Worm (Caenorhabditis elegans): ENCODE results near the gene lin-46.

Gene lin-46

ce11 chrV:12964076-12964475, 4.6 kb upstream of the lin-46 start, which contains the start of gene srd-35:
Gene srd-35, plus strand, starts transcription at chrV:12964376.
- peak; percentile 23 for TF ChIP-seq ceh-8 (GFP tag; optimal IDR thresholded peaks at IDR 0.05)
- no peak for TF ChIP-seq ztf-4 (tag; optimal IDR thresholded peaks at IDR 0.05)
- no peak for TF ChIP-seq grh-1 (GFP tag; IDR thresholded peaks at IDR 0.05)
- TF ChIP-seq ceh-82 (tag; optimal IDR thresholded peaks at IDR 0.05) = no peak

ce11 chrV:12967110-12967509, 1.5 kb upstream of the lin-46 start, which contains the start of gene R186.3:
Gene R186.3, minus strand, starts transcription at chrV:12967210.
- TF ChIP-seq isw-1 (GFP tag; IDR thresholded peaks at IDR 0.05) = no peak
- TF ChIP-seq ces-1 (GFP tag; optimal IDR thresholded peaks at IDR 0.05) = no peak
- no peak for TF ChIP-seq unc-62 (GFP tag; optimal IDR thresholded peaks at IDR 0.05)
- no peak for TF ChIP-seq tlp-1 (tag; optimal IDR thresholded peaks at IDR 0.05)
- TF ChIP-seq nhr-77 (tag; optimal IDR thresholded peaks at IDR 0.05) = no peak
- TF ChIP-seq jun-1 (tag; optimal IDR thresholded peaks at IDR 0.05) = no peak
- TF ChIP-seq swsn-7 (tag; optimal IDR thresholded peaks at IDR 0.05) = no peak
- TF ChIP-seq nhr-71 (tag; optimal IDR thresholded peaks at IDR 0.05) = no peak
- TF ChIP-seq ceh-8 (GFP tag; optimal IDR thresholded peaks at IDR 0.05) = no peak
- TF ChIP-seq fkh-8 (tag; optimal IDR thresholded peaks at IDR 0.05) = no peak
- TF ChIP-seq grh-1 (GFP tag; IDR thresholded peaks at IDR 0.05) = no peak
- no peak for TF ChIP-seq efl-1 (optimal IDR thresholded peaks at IDR 0.05)
- TF ChIP-seq efl-1 (GFP tag; optimal IDR thresholded peaks at IDR 0.05 in 1 of 2) = no peak
- TF ChIP-seq vab-15 (tag; optimal IDR thresholded peaks at IDR 0.05) = no peak

- TF ChIP-seq irx-1 (tag; optimal IDR thresholded peaks at IDR 0.05) (peak; percentile 48), ceh-82 (tag; optimal IDR thresholded peaks at IDR 0.05) (peak in 1 of 3 experiments; percentile 51), elt-3 (tag; optimal IDR thresholded peaks at IDR 0.05) (peak in 1 of 6 experiments; percentile 28), unc-86 (tag; optimal IDR thresholded peaks at IDR 0.05) (peak; percentile 5), unc-130 (tag; optimal IDR thresholded peaks at IDR 0.05) (peak; percentile 17), snu-23 (GFP tag; optimal IDR thresholded peaks at IDR 0.05) (peak; percentile 82), nhr-47 (tag; optimal IDR thresholded peaks at IDR 0.05) (peak; percentile 78), blmp-1 (tag; optimal IDR thresholded peaks at IDR 0.05) (peak; percentile 7), lin-35 (GFP tag; optimal IDR thresholded peaks at IDR 0.05) (peak; percentile 54 to 55), nhr-19 (GFP tag; conservative IDR thresholded peaks at IDR 0.05) (peak; percentile 85), ztf-4 (tag; optimal IDR thresholded peaks at IDR 0.05) (peak; percentile 13), F16B12.6 (tag; optimal IDR thresholded peaks at IDR 0.05) (peak; percentile 78), mep-1 (tag; optimal IDR thresholded peaks at IDR 0.05) (peak; percentile 49), rnt-1 (tag; optimal IDR thresholded peaks at IDR 0.05) (peak; percentile 49), lin-15B (tag; optimal IDR thresholded peaks at IDR 0.05) (peak; percentile 62), ceh-88 (GFP tag; IDR thresholded peaks at IDR 0.05) (peak; percentile 78), lin-14 (GFP tag; optimal IDR thresholded peaks at IDR 0.05) (peak; percentile 80), egl-13 (tag; optimal IDR thresholded peaks at IDR 0.05) (peak; percentile 16), vab-15 (tag; optimal IDR thresholded peaks at IDR 0.05) (peak; percentile 75), mab-9 (GFP tag; IDR thresholded peaks at IDR 0.05) (0 out of 2 replicates have a peak, but pooled peaks have one; percentile 9), elt-2 (tag; optimal IDR thresholded peaks at IDR 0.05) (peak; percentile 10), tbx-2 (tag; optimal IDR thresholded peaks at IDR 0.05) (peak; percentile 70), efl-1 (optimal IDR thresholded peaks at IDR 0.05) (peak; percentile 53 to 62), efl-1 (GFP tag; optimal IDR thresholded peaks at IDR 0.05 in 1 of 2) (peak; percentile 42 to 95), mdl-1 (tag; optimal IDR thresholded peaks at IDR 0.05) (peak in 1 of 2 experiments; percentile 24), zip-4 (GFP tag; optimal IDR thresholded peaks at IDR 0.05) (peak; percentile 20), pax-3 (tag; optimal IDR thresholded peaks at IDR 0.05) (peak; percentile 78), nhr-71 (tag; optimal IDR thresholded peaks at IDR 0.05) (peak; percentile 85), nhr-20 (tag; optimal IDR thresholded peaks at IDR 0.05) (peak; percentile 78), xbp-1 (tag; optimal IDR thresholded peaks at IDR 0.05) (peak; percentile 76), dsc-1 (tag; optimal IDR thresholded peaks at IDR 0.05) (peak; percentile 37), nhr-85 (tag) (peak; percentile 90), isw-1 (GFP tag; IDR thresholded peaks at IDR 0.05) (peak; percentile 71), fkh-10 (GFP tag; optimal IDR thresholded peaks at IDR 0.05) (peak; percentile 24), dpl-1 (GFP tag; optimal IDR thresholded peaks at IDR 0.05) (peak; percentile 8 to 69 (median 58)), C16A3.4 (tag; optimal IDR thresholded peaks at IDR 0.05) (peak; percentile 33), nhr-90 (tag; optimal IDR thresholded peaks at IDR 0.05; ENCODE audit: poor library complexity) (peak; percentile 71), fkh-8 (tag; optimal IDR thresholded peaks at IDR 0.05) (peak; percentile 71), lsy-2 (tag; optimal IDR thresholded peaks at IDR 0.05) (peak; percentile 72 to 91), swsn-7 (tag; optimal IDR thresholded peaks at IDR 0.05) (peak; percentile 67)
These were observed 729 bp upstream of the lin-46 start, which contains the start of gene R186.8 for ce11 chrV:12967925-12968327. Gene R186.8, minus strand, starts transcription at chrV:12967982.
